Fruit fly (Drosophila melanogaster) whole organism, pupa: Measurements from ENCODE around the gene CG14237.

Experiments used
- CG10348 ChIP-seq: fragments of 200-800 bp; sonication (Bioruptor generic); IDR thresholded peaks from 2 replicates; pipeline ENCODE4 v1.3.6; 2022; ENCODE audit warnings: missing biosample characterization, missing genetic modification characterization
- CG12605 ChIP-seq: fragments of 200-800 bp; sonication (Bioruptor generic); IDR thresholded peaks from 2 replicates; pipeline ENCODE4 v1.3.6; 2022; ENCODE audit warnings: missing biosample characterization, missing genetic modification characterization
- CG13204 ChIP-seq: fragments of 200-800 bp; sonication (Bioruptor generic); optimal IDR thresholded peaks from 2 replicates; lab custom pipeline; 2018; ENCODE audit warnings: missing biosample characterization, mild to moderate bottlenecking, missing genetic modification characterization, moderate library complexity
- CG14655 ChIP-seq: fragments of 200-800 bp; sonication (Bioruptor generic); optimal IDR thresholded peaks from 3 replicates; lab custom pipeline; 2017; ENCODE audit warnings: mild to moderate bottlenecking, missing biosample characterization, missing genetic modification reagents, missing genetic modification characterization
- CG15710 ChIP-seq: fragments of 200-800 bp; sonication (Bioruptor generic); optimal IDR thresholded peaks from 2 replicates; lab custom pipeline; 2018; ENCODE audit warnings: missing biosample characterization, mild to moderate bottlenecking, missing genetic modification characterization, moderate library complexity
- CG17806 ChIP-seq: fragments of 200-800 bp; sonication (Bioruptor generic); optimal IDR thresholded peaks from 2 replicates; lab custom pipeline; 2018; ENCODE audit warnings: missing biosample characterization, mild to moderate bottlenecking, missing genetic modification characterization, moderate library complexity
- CG32121 ChIP-seq: fragments of 200-800 bp; sonication (Bioruptor generic); IDR thresholded peaks from 2 replicates; pipeline ENCODE4 v1.3.6; 2022; ENCODE audit warnings: missing biosample characterization, missing genetic modification characterization
- CG34367 ChIP-seq: fragments of 200-800 bp; sonication (Bioruptor generic); optimal IDR thresholded peaks from 2 replicates; lab custom pipeline; 2018; ENCODE audit warnings: missing biosample characterization, mild to moderate bottlenecking, missing genetic modification characterization
- CG4496 ChIP-seq: fragments of 200-800 bp; sonication (Bioruptor generic); IDR thresholded peaks from 3 replicates; pipeline ENCODE4 v1.3.6; 2022; ENCODE audit warnings: missing biosample characterization, missing genetic modification characterization
- CG8159 ChIP-seq: fragments of 200-800 bp; sonication (Bioruptor generic); optimal IDR thresholded peaks from 3 replicates; lab custom pipeline; 2018; ENCODE audit warnings: missing biosample characterization, mild to moderate bottlenecking, missing genetic modification characterization, moderate library complexity
- CG8301 ChIP-seq: fragments of 200-800 bp; sonication (Bioruptor generic); optimal IDR thresholded peaks from 2 replicates; lab custom pipeline; 2018; ENCODE audit warnings: missing biosample characterization, mild to moderate bottlenecking, missing genetic modification characterization
- CG9948 ChIP-seq: fragments of 200-800 bp; sonication (Bioruptor generic); optimal IDR thresholded peaks from 2 replicates; lab custom pipeline; 2018; ENCODE audit warnings: missing biosample characterization, mild to moderate bottlenecking, missing genetic modification characterization, moderate library complexity
- D1 ChIP-seq: fragments of 200-800 bp; sonication (Bioruptor generic); optimal IDR thresholded peaks from 2 replicates; lab custom pipeline; 2018; ENCODE audit warnings: missing biosample characterization, mild to moderate bottlenecking, missing genetic modification characterization, moderate library complexity
- EcR ChIP-seq: fragments of 200-800 bp; sonication (Bioruptor generic); optimal IDR thresholded peaks from 3 replicates; lab custom pipeline; 2019; ENCODE audit warnings: missing biosample characterization, missing genetic modification characterization, mild to moderate bottlenecking, moderate library complexity, missing genetic modification reagents
- Ets98B ChIP-seq: fragments of 200-800 bp; sonication (Bioruptor generic); IDR thresholded peaks from 2 replicates; pipeline ENCODE4 v1.3.6; 2022; ENCODE audit warnings: missing biosample characterization, missing genetic modification characterization
- Pif1A ChIP-seq: fragments of 200-800 bp; sonication (Bioruptor generic); optimal IDR thresholded peaks from 3 replicates; lab custom pipeline; 2016; ENCODE audit warnings: missing biosample characterization, missing genetic modification characterization
- Pif1B ChIP-seq: fragments of 200-800 bp; sonication (Bioruptor generic); optimal IDR thresholded peaks from 3 replicates; lab custom pipeline; 2016; ENCODE audit warnings: missing biosample characterization, missing genetic modification characterization
- Snoo ChIP-seq: fragments of 200-800 bp; sonication (Bioruptor generic); optimal IDR thresholded peaks from 3 replicates; lab custom pipeline; 2017; ENCODE audit warnings: missing biosample characterization, mild to moderate bottlenecking, missing genetic modification characterization, inconsistent platforms
- fd96Ca ChIP-seq: fragments of 200-800 bp; sonication (Bioruptor generic); IDR thresholded peaks from 3 replicates; pipeline ENCODE4 v1.3.6; 2022; ENCODE audit warnings: missing biosample characterization, missing genetic modification characterization
- gl ChIP-seq: fragments of 200-800 bp; sonication (Bioruptor generic); optimal IDR thresholded peaks from 2 replicates; lab custom pipeline; 2018; ENCODE audit warnings: missing biosample characterization, mild to moderate bottlenecking, missing genetic modification characterization
- rn ChIP-seq: fragments of 200-800 bp; sonication (Bioruptor generic); IDR thresholded peaks from 2 replicates; pipeline ENCODE4 v1.3.6; 2022; ENCODE audit warnings: missing biosample characterization, missing genetic modification characterization

CG14237 gene

dm6 chr3R:26478644-26479043, 22.0 kb downstream of the CG14237 start:
- TF ChIP-seq CG10348 (no peak), CG34367 (tag; lab: Kevin White, UChicago) (no peak), EcR (GFP tag; lab: Kevin White, UChicago) (no peak), CG9948 (no peak), Pif1A (GFP tag; lab: Kevin White, UChicago) (no peak)
- TF ChIP-seq, all 21 proteins: peak for 0

- TF ChIP-seq CG17806 (tag; lab: Kevin White, UChicago) (peak; percentile 43), CG9948 (peak; percentile 24), CG4496 (peak; percentile 76), CG10348 (no peak), fd96Ca (peak; percentile 75), CG8301 (tag; lab: Kevin White, UChicago) (peak; percentile 60), D1 (tag; lab: Kevin White, UChicago) (no peak), Snoo (no peak), Pif1A (GFP tag; lab: Kevin White, UChicago) (peak; percentile 39), CG34367 (tag; lab: Kevin White, UChicago) (no peak), CG14655 (GFP tag; lab: Kevin White, UChicago) (peak; percentile 71), CG8159 (tag; lab: Kevin White, UChicago) (no peak), CG12605 (0 out of 2 replicates have a peak, but pooled peaks have one; percentile 25), Ets98B (GFP tag; lab: Robert Waterston, UW) (peak; percentile 62; the same call in 1 of the 2 replicates), CG32121 (GFP tag; lab: Robert Waterston, UW) (peak; percentile 48; the same call in 1 of the 2 replicates)
Observed at dm6 chr3R:26479208-26479607, 22.5 kb downstream of the CG14237 start.

- no peak for TF ChIP-seq CG15710
- TF ChIP-seq CG8159 (tag; lab: Kevin White, UChicago), result no peak
- TF ChIP-seq CG14655 (GFP tag; lab: Kevin White, UChicago), result peak; percentile 57
- peak; percentile 49 for TF ChIP-seq CG8301 (tag; lab: Kevin White, UChicago)
Observed at dm6 chr3R:26480362-26480761, 23.7 kb downstream of the CG14237 start.

- TF ChIP-seq CG8301 (tag; lab: Kevin White, UChicago) (peak; percentile 73), CG4496 (no peak; the same call in 2 of the 3 replicates), Pif1A (GFP tag; lab: Kevin White, UChicago) (peak; percentile 10), CG9948 (no peak), Snoo (no peak), CG14655 (GFP tag; lab: Kevin White, UChicago) (peak; percentile 68), rn (GFP tag; lab: Robert Waterston, UW) (no peak)
Observed at dm6 chr3R:26481231-26481630, 24.6 kb downstream of the CG14237 start.

- TF ChIP-seq D1 (tag; lab: Kevin White, UChicago) (no peak), rn (GFP tag; lab: Robert Waterston, UW) (no peak), CG4496 (no peak), fd96Ca (no peak), CG10348 (no peak), Snoo (peak; percentile 40), CG8301 (tag; lab: Kevin White, UChicago) (peak; percentile 20), Pif1A (GFP tag; lab: Kevin White, UChicago) (peak; percentile 17), EcR (GFP tag; lab: Kevin White, UChicago) (no peak), CG13204 (no peak), Ets98B (GFP tag; lab: Robert Waterston, UW) (0 out of 2 replicates have a peak, but pooled peaks have one; percentile 8), CG32121 (GFP tag; lab: Robert Waterston, UW) (peak; percentile 49; the same call in 1 of the 2 replicates), CG14655 (GFP tag; lab: Kevin White, UChicago) (peak; percentile 41), Pif1B (GFP tag; lab: Kevin White, UChicago) (no peak), CG8159 (tag; lab: Kevin White, UChicago) (peak; percentile 51), CG9948 (peak; percentile 21), CG15710 (peak; percentile 9), CG34367 (tag; lab: Kevin White, UChicago) (no peak), gl (no peak), CG12605 (no peak), CG17806 (tag; lab: Kevin White, UChicago) (peak; percentile 41)
Observed at dm6 chr3R:26483657-26484056, 27.0 kb downstream of the CG14237 start.

dm6 chr3R:26484511-26484910, 27.8 kb downstream of the CG14237 start:
- TF ChIP-seq CG34367 (tag; lab: Kevin White, UChicago), result no peak
- peak; percentile 4 for TF ChIP-seq Pif1A (GFP tag; lab: Kevin White, UChicago)
- TF ChIP-seq CG17806 (tag; lab: Kevin White, UChicago), result peak; percentile 22
- no peak for TF ChIP-seq EcR (GFP tag; lab: Kevin White, UChicago)
- no peak for TF ChIP-seq rn (GFP tag; lab: Robert Waterston, UW)
- peak; percentile 15 for TF ChIP-seq Snoo
- TF ChIP-seq Pif1B (GFP tag; lab: Kevin White, UChicago), result peak; percentile 35
- no peak for TF ChIP-seq D1 (tag; lab: Kevin White, UChicago)
- TF ChIP-seq CG32121 (GFP tag; lab: Robert Waterston, UW), result no peak
- no peak for TF ChIP-seq CG13204
- no peak for TF ChIP-seq CG12605
- no peak for TF ChIP-seq gl
- peak; percentile 0 for TF ChIP-seq CG8301 (tag; lab: Kevin White, UChicago)
- TF ChIP-seq CG9948, result peak; percentile 23
- TF ChIP-seq CG15710, result peak; percentile 3
- TF ChIP-seq CG10348, result no peak
- TF ChIP-seq Ets98B (GFP tag; lab: Robert Waterston, UW), result no peak
- TF ChIP-seq CG8159 (tag; lab: Kevin White, UChicago), result peak; percentile 19
- 0 out of 3 replicates have a peak, but pooled peaks have one; percentile 18 for TF ChIP-seq CG4496
- peak; percentile 42 for TF ChIP-seq CG14655 (GFP tag; lab: Kevin White, UChicago)
- TF ChIP-seq fd96Ca, result no peak
